Fruit fly (Drosophila melanogaster): Measurements from ENCODE around the gene c11.1.

The c11.1 gene

DNA sequence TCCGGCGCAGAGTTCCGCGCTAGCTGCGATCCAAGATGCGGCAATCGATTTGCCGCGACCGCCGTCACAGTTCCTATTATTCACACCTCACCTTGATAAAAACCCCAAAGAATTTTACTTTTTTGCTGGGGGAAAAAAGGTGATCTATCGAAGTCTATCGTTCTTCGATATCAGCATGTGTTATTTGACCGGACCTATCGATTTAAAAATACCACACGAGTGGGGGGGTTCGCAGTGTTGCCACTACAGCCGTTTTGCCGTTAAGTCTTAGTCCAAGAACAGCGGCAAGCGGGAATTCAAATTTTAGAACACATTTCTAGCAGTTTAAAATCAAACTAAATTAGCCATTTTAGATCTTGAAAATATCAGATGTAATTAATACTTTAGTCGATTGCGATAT lies 50.7 kb downstream of the c11.1 start, which contains the start of gene CG12121 (continued):
- no peak for TF ChIP-seq luna (GFP tag; optimal IDR thresholded peaks at IDR 0.05)
- TF ChIP-seq phol (tag; optimal IDR thresholded peaks at IDR 0.05) = no peak
- no peak for TF ChIP-seq usp (GFP tag; optimal IDR thresholded peaks at IDR 0.05)
- TF ChIP-seq Dip3 (GFP tag; optimal IDR thresholded peaks at IDR 0.05) = no peak
- peak; percentile 73 for TF ChIP-seq ato (GFP tag; IDR thresholded peaks at IDR 0.05; ENCODE audit: partially characterized antibody)
- TF ChIP-seq CG30431 (GFP tag; optimal IDR thresholded peaks at IDR 0.05) = no peak
- TF ChIP-seq CG18764 (GFP tag; optimal IDR thresholded peaks at IDR 0.05) = no peak
- TF ChIP-seq toy (GFP tag; IDR thresholded peaks at IDR 0.05) = no peak
- TF ChIP-seq shn (GFP tag; optimal IDR thresholded peaks at IDR 0.05) = no peak
- peak; percentile 81 for TF ChIP-seq Dp (GFP tag; optimal IDR thresholded peaks at IDR 0.05)
- TF ChIP-seq sna (GFP tag; IDR thresholded peaks at IDR 0.05; ENCODE audit: partially characterized antibody) = no peak; the same call in 1 of the 2 replicates
- no peak for TF ChIP-seq CG32767 (GFP tag; IDR thresholded peaks at IDR 0.05)
- no peak for TF ChIP-seq CG10431 (GFP tag; optimal IDR thresholded peaks at IDR 0.05)
- no peak for TF ChIP-seq tgo (GFP tag; IDR thresholded peaks at IDR 0.05)
- no peak for TF ChIP-seq CG11085 (GFP tag; IDR thresholded peaks at IDR 0.05)
- no peak for TF ChIP-seq Dfd (GFP tag; optimal IDR thresholded peaks at IDR 0.05)
- TF ChIP-seq CG4404 (GFP tag; IDR thresholded peaks at IDR 0.05) = no peak
- TF ChIP-seq p53 (GFP tag; optimal IDR thresholded peaks at IDR 0.05) = no peak
- no peak for TF ChIP-seq Doc2 (GFP tag; IDR thresholded peaks at IDR 0.05)
- no peak for TF ChIP-seq Ptx1 (GFP tag; IDR thresholded peaks at IDR 0.05)
- TF ChIP-seq Sry-β (GFP tag; optimal IDR thresholded peaks at IDR 0.05) = peak; percentile 52
- TF ChIP-seq CG12236 (GFP tag; optimal IDR thresholded peaks at IDR 0.05) = no peak
- TF ChIP-seq CG11456 (GFP tag; IDR thresholded peaks at IDR 0.05) = no peak
- no peak for TF ChIP-seq CG31441 (GFP tag; IDR thresholded peaks at IDR 0.05)
- TF ChIP-seq cas (GFP tag; IDR thresholded peaks at IDR 0.05) = no peak
- TF ChIP-seq slbo (GFP tag; IDR thresholded peaks at IDR 0.05) = no peak
- TF ChIP-seq Vsx1 (GFP tag; optimal IDR thresholded peaks at IDR 0.05) = no peak
- TF ChIP-seq hkb (optimal IDR thresholded peaks at IDR 0.05) = no peak
- no peak for TF ChIP-seq hkb (GFP tag; IDR thresholded peaks at IDR 0.05)
- no peak for TF ChIP-seq z (GFP tag; IDR thresholded peaks at IDR 0.05)
- no peak for TF ChIP-seq CG9437 (GFP tag; optimal IDR thresholded peaks at IDR 0.05)
- TF ChIP-seq CG9876 (GFP tag; optimal IDR thresholded peaks at IDR 0.05) = no peak
- no peak for TF ChIP-seq Rx (GFP tag; IDR thresholded peaks at IDR 0.05)
- no peak for TF ChIP-seq Lhr (GFP tag; optimal IDR thresholded peaks at IDR 0.05)
- no peak for TF ChIP-seq C15 (GFP tag; IDR thresholded peaks at IDR 0.05)
- TF ChIP-seq seq (GFP tag; IDR thresholded peaks at IDR 0.05) = no peak
- TF ChIP-seq gce (GFP tag; IDR thresholded peaks at IDR 0.05) = no peak
- no peak for TF ChIP-seq trh (GFP tag; optimal IDR thresholded peaks at IDR 0.05)
- TF ChIP-seq Neu2 (GFP tag; optimal IDR thresholded peaks at IDR 0.05; ENCODE audit: borderline replicate concordance) = no peak
- TF ChIP-seq Mad (GFP tag; optimal IDR thresholded peaks at IDR 0.05) = no peak
- no peak for TF ChIP-seq CG13296 (GFP tag; optimal IDR thresholded peaks at IDR 0.05)
- no peak for TF ChIP-seq CG10565 (GFP tag; optimal IDR thresholded peaks at IDR 0.05)
- TF ChIP-seq pum (GFP tag; optimal IDR thresholded peaks at IDR 0.05) = no peak
- TF ChIP-seq CG2129 (GFP tag; IDR thresholded peaks at IDR 0.05; ENCODE audit: partially characterized antibody) = no peak
- no peak for TF ChIP-seq CG32772 (GFP tag; IDR thresholded peaks at IDR 0.05)
- TF ChIP-seq wdn (GFP tag; IDR thresholded peaks at IDR 0.05) = no peak
- TF ChIP-seq CG14860 (GFP tag; IDR thresholded peaks at IDR 0.05; ENCODE audit: partially characterized antibody) = peak; percentile 56; the same call in 2 of the 3 replicates
- TF ChIP-seq CG17829 (tag; optimal IDR thresholded peaks at IDR 0.05) = peak; percentile 18
- no peak for TF ChIP-seq Six4 (GFP tag; optimal IDR thresholded peaks at IDR 0.05)
- TF ChIP-seq CG10321 (GFP tag; IDR thresholded peaks at IDR 0.05) = no peak
- no peak for TF ChIP-seq nau (GFP tag; optimal IDR thresholded peaks at IDR 0.05)
- no peak for TF ChIP-seq sd (tag; optimal IDR thresholded peaks at IDR 0.05)
- no peak for TF ChIP-seq br (optimal IDR thresholded peaks at IDR 0.05)
- no peak for TF ChIP-seq CG2120 (GFP tag; optimal IDR thresholded peaks at IDR 0.05)

All from whole organism, embryonic.